Fruit fly (Drosophila melanogaster): ENCODE measurements around the gene Zmynd10.
A peak's percentile ranks its signal among the peaks of the same experiment; 100 is the strongest.

The Zmynd10 gene

dm6 chr3L:13068293-13068692, 42.1 kb upstream of the Zmynd10 start (continued):
- no peak for TF ChIP-seq fu2 (GFP tag; optimal IDR thresholded peaks at IDR 0.05)
- TF ChIP-seq CG32767 (GFP tag; IDR thresholded peaks at IDR 0.05): no peak
- no peak for TF ChIP-seq Sox100B (GFP tag; optimal IDR thresholded peaks at IDR 0.05)
- no peak for TF ChIP-seq CG15514 (GFP tag; optimal IDR thresholded peaks at IDR 0.05)
- no peak for TF ChIP-seq bbx (GFP tag; IDR thresholded peaks at IDR 0.05; ENCODE audit: partially characterized antibody)
- TF ChIP-seq CG13424 (tag; optimal IDR thresholded peaks at IDR 0.05): no peak
- TF ChIP-seq CG30403 (GFP tag; optimal IDR thresholded peaks at IDR 0.05): peak; percentile 41
- peak; percentile 28 for TF ChIP-seq CG3065 (GFP tag; optimal IDR thresholded peaks at IDR 0.05)
- no peak for TF ChIP-seq CG12219 (GFP tag; optimal IDR thresholded peaks at IDR 0.05)
- no peak for TF ChIP-seq CG31224 (GFP tag; IDR thresholded peaks at IDR 0.05)
- peak; percentile 85 for TF ChIP-seq dmrt11E (tag; optimal IDR thresholded peaks at IDR 0.05)
- TF ChIP-seq cato (GFP tag; optimal IDR thresholded peaks at IDR 0.05; ENCODE audit: borderline replicate concordance): no peak
- TF ChIP-seq z (GFP tag; IDR thresholded peaks at IDR 0.05): no peak
- no peak for TF ChIP-seq CG12071 (GFP tag; optimal IDR thresholded peaks at IDR 0.05)
- no peak for TF ChIP-seq sisA (GFP tag; IDR thresholded peaks at IDR 0.05)
- TF ChIP-seq en (GFP tag; optimal IDR thresholded peaks at IDR 0.05): no peak
- TF ChIP-seq CG1233 (GFP tag; optimal IDR thresholded peaks at IDR 0.05): peak; percentile 25
- TF ChIP-seq Dip3 (GFP tag; optimal IDR thresholded peaks at IDR 0.05): no peak
- no peak for TF ChIP-seq CG13287 (GFP tag; IDR thresholded peaks at IDR 0.05; ENCODE audit: partially characterized antibody)
- no peak for TF ChIP-seq grn (GFP tag; optimal IDR thresholded peaks at IDR 0.05)
- no peak for TF ChIP-seq CG3281 (GFP tag; optimal IDR thresholded peaks at IDR 0.05)
- TF ChIP-seq CG9609 (GFP tag; optimal IDR thresholded peaks at IDR 0.05): no peak
- TF ChIP-seq bsh (GFP tag; optimal IDR thresholded peaks at IDR 0.05): peak in 1 of 2 experiments; percentile 60
- peak; percentile 21 for TF ChIP-seq Oli (tag; optimal IDR thresholded peaks at IDR 0.05)
- TF ChIP-seq Oaz (GFP tag; IDR thresholded peaks at IDR 0.05): no peak
- no peak for TF ChIP-seq slbo (GFP tag; IDR thresholded peaks at IDR 0.05)
- no peak for TF ChIP-seq crol (GFP tag; IDR thresholded peaks at IDR 0.05)
- peak; percentile 64 for TF ChIP-seq CG8388 (GFP tag; optimal IDR thresholded peaks at IDR 0.05)
- TF ChIP-seq CG34224 (GFP tag; IDR thresholded peaks at IDR 0.05; ENCODE audit: partially characterized antibody): no peak
- TF ChIP-seq Opbp (GFP tag; IDR thresholded peaks at IDR 0.05; ENCODE audit: partially characterized antibody): no peak
- no peak for TF ChIP-seq nerfin-2 (GFP tag; IDR thresholded peaks at IDR 0.05; ENCODE audit: partially characterized antibody)
- TF ChIP-seq CG3163 (GFP tag; optimal IDR thresholded peaks at IDR 0.05): no peak
- no peak for TF ChIP-seq Hmr (GFP tag; optimal IDR thresholded peaks at IDR 0.05)
- TF ChIP-seq Atf-2 (GFP tag; optimal IDR thresholded peaks at IDR 0.05): no peak
- no peak for TF ChIP-seq CG14050 (GFP tag; IDR thresholded peaks at IDR 0.05)
- no peak for TF ChIP-seq tll (GFP tag; optimal IDR thresholded peaks at IDR 0.05)
- TF ChIP-seq btn (GFP tag; optimal IDR thresholded peaks at IDR 0.05): no peak
- no peak for TF ChIP-seq CG34376 (GFP tag; optimal IDR thresholded peaks at IDR 0.05)
- TF ChIP-seq ab (GFP tag; optimal IDR thresholded peaks at IDR 0.05): no peak
- TF ChIP-seq Hr39 (optimal IDR thresholded peaks at IDR 0.05): no peak
- TF ChIP-seq ase (GFP tag; IDR thresholded peaks at IDR 0.05): no peak
- no peak for TF ChIP-seq Jarid2 (GFP tag; optimal IDR thresholded peaks at IDR 0.05)
- TF ChIP-seq CG12744 (GFP tag; optimal IDR thresholded peaks at IDR 0.05): no peak
- no peak for TF ChIP-seq sob (GFP tag; IDR thresholded peaks at IDR 0.05)
- no peak for TF ChIP-seq ara (GFP tag; IDR thresholded peaks at IDR 0.05)
- TF ChIP-seq Max (GFP tag; optimal IDR thresholded peaks at IDR 0.05): no peak
- TF ChIP-seq Ptx1 (GFP tag; IDR thresholded peaks at IDR 0.05): no peak
- TF ChIP-seq fru (optimal IDR thresholded peaks at IDR 0.05): no peak
- peak; percentile 13; the same call in 1 of the 2 replicates for TF ChIP-seq aop (GFP tag; IDR thresholded peaks at IDR 0.05)
- TF ChIP-seq row (GFP tag; IDR thresholded peaks at IDR 0.05): no peak
- TF ChIP-seq CG8089 (GFP tag; optimal IDR thresholded peaks at IDR 0.05): no peak
- TF ChIP-seq CG32772 (GFP tag; IDR thresholded peaks at IDR 0.05): no peak
- no peak for TF ChIP-seq lmd (GFP tag; IDR thresholded peaks at IDR 0.05)
